Worm (Caenorhabditis elegans) whole organism, L1 larva: Measurements from ENCODE around the gene ZK1058.3.

Experiments
- aha-1 ChIP-seq: fragments of 150-350 bp; optimal IDR thresholded peaks from 2 replicates; lab custom pipeline; 2014; ENCODE audit warnings: missing biosample characterization, missing genetic modification characterization
- ama-1 ChIP-seq: fragments of 150-350 bp; optimal IDR thresholded peaks from 2 replicates; lab custom pipeline; 2014
- ceh-90 ChIP-seq: sonication (generic microtip); optimal IDR thresholded peaks from 2 replicates; lab custom pipeline; 2016; ENCODE audit warnings: missing genetic modification characterization, missing compliant biosample characterization
- dpl-1 ChIP-seq, 3 experiments: fragments of 150-350 bp in 2 of 3; sonication (generic microtip) in 1 of 3; optimal IDR thresholded peaks; 2 replicates each; lab custom pipeline; 2014 to 2017; ENCODE audit warnings: missing biosample characterization in 3 of 3, missing genetic modification characterization in 3 of 3, missing genetic modification reagents in 3 of 3
- egl-27 ChIP-seq, 2 experiments: fragments of 150-350 bp in 1 of 2; sonication (generic microtip); optimal IDR thresholded peaks; 3 replicates each; lab custom pipeline; 2017 to 2018; ENCODE audit warnings: missing biosample characterization in 2 of 2, missing genetic modification characterization in 2 of 2, missing genetic modification reagents in 2 of 2
- elt-2 ChIP-seq: sonication (generic microtip); optimal IDR thresholded peaks from 2 replicates; lab custom pipeline; 2016; ENCODE audit warnings: missing genetic modification characterization, mild to moderate bottlenecking, inconsistent platforms, missing compliant biosample characterization, missing genetic modification reagents
- jun-1 ChIP-seq: fragments of 150-350 bp; optimal IDR thresholded peaks from 2 replicates; lab custom pipeline; 2014; ENCODE audit warnings: missing biosample characterization, missing genetic modification reagents, missing genetic modification characterization
- lir-3 ChIP-seq: sonication (generic microtip); optimal IDR thresholded peaks from 2 replicates; lab custom pipeline; 2016; ENCODE audit warnings: mild to moderate bottlenecking, missing genetic modification characterization, moderate library complexity, missing compliant biosample characterization; ENCODE audit not compliant: poor library complexity
- lsy-2 ChIP-seq, 2 experiments: fragments of 150-350 bp; optimal IDR thresholded peaks; 2 replicates each; lab custom pipeline; 2014; ENCODE audit warnings: missing biosample characterization in 2 of 2, missing genetic modification characterization in 2 of 2
- nhr-11 ChIP-seq: fragments of 150-350 bp; optimal IDR thresholded peaks from 2 replicates; lab custom pipeline; 2014; ENCODE audit warnings: missing biosample characterization, missing genetic modification characterization
- nhr-84 ChIP-seq: sonication (generic microtip); optimal IDR thresholded peaks from 2 replicates; lab custom pipeline; 2017; ENCODE audit warnings: missing biosample characterization, missing genetic modification characterization
- skn-1 ChIP-seq: fragments of 150-350 bp; optimal IDR thresholded peaks from 2 replicates; lab custom pipeline; 2014; ENCODE audit warnings: missing biosample characterization, missing genetic modification characterization
- unc-30 ChIP-seq: sonication (generic microtip); optimal IDR thresholded peaks from 2 replicates; lab custom pipeline; 2017; ENCODE audit warnings: missing biosample characterization, missing genetic modification characterization

DNA sequence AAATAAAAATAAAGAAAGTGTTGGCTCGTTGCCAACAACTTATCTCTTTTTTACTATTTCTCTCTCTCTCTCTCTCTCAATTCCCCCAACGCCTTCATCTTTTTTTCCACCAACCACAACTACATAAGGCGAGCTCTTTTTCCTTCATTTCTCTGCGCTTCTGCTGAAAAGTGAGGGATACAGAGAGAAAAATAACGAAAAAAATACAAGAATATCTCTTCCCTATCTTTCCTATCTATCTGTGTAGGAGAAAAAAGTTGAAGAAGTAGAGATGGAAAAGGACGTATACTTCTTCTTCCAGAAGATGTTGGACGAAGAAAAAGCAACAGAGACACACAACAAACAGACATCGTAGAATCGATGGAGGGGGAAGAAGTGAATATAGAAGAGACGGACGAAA is 19.8 kb upstream of the ZK1058.3 start:
- TF ChIP-seq dpl-1 (GFP tag; optimal IDR thresholded peaks at IDR 0.05; lab: Kevin White, UChicago) (peak in 1 of 3 experiments; percentile 19), elt-2 (no peak), ceh-90 (tag; lab: Kevin White, UChicago) (no peak), unc-30 (tag; lab: Kevin White, UChicago) (no peak), jun-1 (tag; lab: Kevin White, UChicago) (no peak), egl-27 (tag; optimal IDR thresholded peaks at IDR 0.05; lab: Kevin White, UChicago) (no peak), aha-1 (tag; lab: Kevin White, UChicago) (no peak), lir-3 (tag; lab: Kevin White, UChicago) (no peak), nhr-84 (tag; lab: Kevin White, UChicago) (no peak), nhr-11 (tag; lab: Kevin White, UChicago) (no peak), skn-1 (tag; lab: Kevin White, UChicago) (no peak), lsy-2 (tag; optimal IDR thresholded peaks at IDR 0.05; lab: Kevin White, UChicago) (peak; percentile 29 to 59), ama-1 (lab: Kevin White, UChicago) (no peak)
